Worm (Caenorhabditis elegans): ENCODE measurements around the gene cwp-5.

The cwp-5 gene

ce11 chrX:13163185-13163584 lies 26.6 kb downstream of the cwp-5 start:
- TF ChIP-seq pqm-1 (tag; optimal IDR thresholded peaks at IDR 0.05) (peak; percentile 51), unc-62 (GFP tag; optimal IDR thresholded peaks at IDR 0.05) (no peak), elt-2 (tag; optimal IDR thresholded peaks at IDR 0.05) (peak; percentile 90)

- TF ChIP-seq lin-15B (tag; optimal IDR thresholded peaks at IDR 0.05), result no peak
- peak; percentile 58 for TF ChIP-seq pha-4 (tag; optimal IDR thresholded peaks at IDR 0.05)
- peak; percentile 75 for TF ChIP-seq elt-2 (tag; optimal IDR thresholded peaks at IDR 0.05)
- peak; percentile 29 for TF ChIP-seq pqm-1 (tag; optimal IDR thresholded peaks at IDR 0.05)
- no peak for TF ChIP-seq skn-1 (tag; optimal IDR thresholded peaks at IDR 0.05)
- TF ChIP-seq fkh-2 (tag; optimal IDR thresholded peaks at IDR 0.05), result no peak
- TF ChIP-seq nhr-67 (tag; optimal IDR thresholded peaks at IDR 0.05), result no peak
- no peak for TF ChIP-seq nhr-25 (tag; optimal IDR thresholded peaks at IDR 0.05)
- TF ChIP-seq daf-12 (tag; optimal IDR thresholded peaks at IDR 0.05), result no peak
- no peak for TF ChIP-seq hmg-11 (tag; optimal IDR thresholded peaks at IDR 0.05)
- no peak for TF ChIP-seq fkh-10 (GFP tag; optimal IDR thresholded peaks at IDR 0.05)
- no peak for TF ChIP-seq fos-1 (tag; optimal IDR thresholded peaks at IDR 0.05)
- TF ChIP-seq R02D3.7 (tag; optimal IDR thresholded peaks at IDR 0.05), result no peak
Measured at ce11 chrX:13162351-13163038, 27.3 kb downstream of the cwp-5 start.

ce11 chrX:13161778-13162177 lies 28.0 kb downstream of the cwp-5 start:
- TF ChIP-seq pha-4 (tag; optimal IDR thresholded peaks at IDR 0.05), result peak; percentile 65
- no peak for TF ChIP-seq ceh-16 (tag; optimal IDR thresholded peaks at IDR 0.05)

DNA sequence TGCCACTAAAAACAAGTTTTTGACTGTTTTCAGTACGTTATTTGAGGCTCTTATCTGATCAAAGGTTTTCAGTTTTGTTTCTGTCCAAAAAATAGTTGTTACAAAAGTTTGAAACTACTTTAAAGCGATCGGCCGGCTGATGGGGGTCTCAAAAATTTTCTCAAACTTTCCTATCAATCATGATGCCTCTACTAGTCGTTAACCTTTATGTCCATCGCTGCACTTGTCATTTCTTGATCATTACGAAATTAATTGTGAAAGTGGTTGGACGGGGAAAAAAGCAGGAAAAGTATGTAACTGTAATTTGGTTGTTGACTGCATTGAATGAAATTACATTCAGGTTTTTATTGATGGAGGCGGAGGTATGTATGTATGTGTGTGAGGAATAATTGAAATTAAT lies 29.9 kb downstream of the cwp-5 start:
- TF ChIP-seq ceh-9 (tag; optimal IDR thresholded peaks at IDR 0.05) (no peak), ceh-82 (tag; optimal IDR thresholded peaks at IDR 0.05) (no peak), elt-2 (tag; optimal IDR thresholded peaks at IDR 0.05) (peak; percentile 5), unc-62 (GFP tag; optimal IDR thresholded peaks at IDR 0.05) (no peak), nhr-25 (tag; optimal IDR thresholded peaks at IDR 0.05) (peak; percentile 8)

DNA sequence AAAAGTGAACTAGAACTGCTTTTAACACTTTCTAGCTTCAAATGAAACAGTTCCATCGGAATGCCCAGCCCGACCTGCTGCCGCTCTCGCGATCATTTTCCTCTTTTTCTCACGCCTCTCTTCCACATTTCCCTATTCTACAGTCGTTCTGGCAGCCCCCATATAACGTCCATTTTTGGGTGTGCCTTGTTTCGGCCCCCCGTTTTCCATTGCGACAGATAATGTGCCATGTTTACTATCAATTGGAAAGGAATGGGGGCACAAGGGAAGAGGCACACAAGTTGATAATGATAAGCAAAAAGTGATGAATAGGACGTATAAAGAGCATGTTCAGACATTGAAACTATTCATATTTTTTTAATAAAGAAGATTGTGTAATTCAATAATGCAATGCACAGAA lies 30.8 kb downstream of the cwp-5 start:
- TF ChIP-seq sea-2 (GFP tag; optimal IDR thresholded peaks at IDR 0.05) (no peak), nhr-77 (tag; optimal IDR thresholded peaks at IDR 0.05) (no peak), hmg-11 (tag; optimal IDR thresholded peaks at IDR 0.05) (peak; percentile 22), daf-12 (tag; optimal IDR thresholded peaks at IDR 0.05) (no peak), pha-4 (tag; optimal IDR thresholded peaks at IDR 0.05) (peak; percentile 62), pqm-1 (tag; optimal IDR thresholded peaks at IDR 0.05) (peak; percentile 85), ceh-16 (tag; optimal IDR thresholded peaks at IDR 0.05) (no peak), unc-62 (GFP tag; optimal IDR thresholded peaks at IDR 0.05) (no peak), elt-2 (tag; optimal IDR thresholded peaks at IDR 0.05) (peak; percentile 97), jun-1 (tag; optimal IDR thresholded peaks at IDR 0.05) (peak; percentile 49)

DNA sequence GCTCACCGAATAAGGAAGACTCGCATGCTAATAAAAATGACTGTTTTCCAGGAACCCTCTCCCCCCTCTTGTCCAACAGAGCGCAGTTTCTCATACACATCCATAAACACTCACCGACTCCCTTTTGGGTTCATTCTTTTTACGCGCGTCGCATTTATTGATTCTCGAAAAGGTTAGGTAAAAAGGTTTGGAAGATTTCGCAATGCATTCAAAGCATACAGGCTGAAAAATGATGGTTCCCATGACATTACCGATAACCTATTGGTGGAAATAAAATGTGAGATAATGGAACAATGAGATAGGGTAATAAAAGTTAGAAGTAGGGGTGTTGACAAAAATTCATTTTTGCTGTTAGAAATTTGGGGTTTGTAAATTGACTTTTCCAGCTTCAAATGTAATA lies 31.3 kb downstream of the cwp-5 start:
- TF ChIP-seq sea-2 (GFP tag; optimal IDR thresholded peaks at IDR 0.05) (no peak), pha-4 (tag; optimal IDR thresholded peaks at IDR 0.05) (peak; percentile 5)

DNA sequence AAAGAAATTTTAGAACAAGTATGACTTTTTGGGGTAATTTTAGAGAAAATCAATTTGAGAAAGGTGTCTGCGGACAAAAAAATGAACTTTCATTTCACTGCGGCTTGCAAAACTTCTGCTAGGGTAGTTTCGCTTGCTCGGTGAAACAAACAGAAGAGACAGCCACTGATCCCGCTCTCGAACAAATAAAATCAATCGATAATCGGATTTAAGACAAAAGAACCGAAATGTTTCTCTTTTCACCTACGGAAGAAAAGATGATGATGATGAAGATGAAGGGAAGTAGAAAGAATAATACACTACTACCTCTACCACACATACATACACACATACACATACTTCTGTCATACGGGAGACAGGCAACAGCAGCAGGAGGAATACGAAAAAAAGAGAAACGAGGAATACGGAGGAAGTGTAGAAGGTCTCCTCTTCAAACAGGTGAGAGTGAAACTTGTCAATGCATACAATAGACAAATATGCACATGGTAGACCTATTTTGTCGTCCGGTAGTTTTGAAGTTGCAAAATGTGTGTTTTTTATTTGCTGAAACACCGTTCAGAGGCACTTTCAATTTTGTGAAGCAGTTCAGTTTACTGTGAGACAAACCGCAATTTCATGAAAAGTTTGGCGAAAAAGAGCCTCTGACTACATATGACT lies 32.5 kb downstream of the cwp-5 start:
- TF ChIP-seq elt-2 (tag; optimal IDR thresholded peaks at IDR 0.05), result no peak
- TF ChIP-seq ceh-82 (tag; optimal IDR thresholded peaks at IDR 0.05), result no peak
- TF ChIP-seq lsy-12 (tag; optimal IDR thresholded peaks at IDR 0.05), result no peak
- TF ChIP-seq daf-12 (tag; optimal IDR thresholded peaks at IDR 0.05), result no peak
- TF ChIP-seq egl-27 (tag; optimal IDR thresholded peaks at IDR 0.05), result no peak
- TF ChIP-seq nhr-12 (tag; optimal IDR thresholded peaks at IDR 0.05), result no peak
- TF ChIP-seq mml-1 (tag; optimal IDR thresholded peaks at IDR 0.05), result no peak
- no peak for TF ChIP-seq pqm-1 (tag; optimal IDR thresholded peaks at IDR 0.05)
- no peak for TF ChIP-seq jun-1 (tag; optimal IDR thresholded peaks at IDR 0.05)
- no peak for TF ChIP-seq fkh-10 (GFP tag; optimal IDR thresholded peaks at IDR 0.05)
- peak; percentile 15 for TF ChIP-seq pha-4 (tag; optimal IDR thresholded peaks at IDR 0.05)
- peak; percentile 65 for TF ChIP-seq ceh-28 (tag; optimal IDR thresholded peaks at IDR 0.05)
- no peak for TF ChIP-seq aly-2 (tag; optimal IDR thresholded peaks at IDR 0.05)
